Fruit fly (Drosophila melanogaster) whole organism, prepupa: ENCODE results near the gene ETHR.

Experiments used
- CG11294 ChIP-seq: fragments of 200-800 bp; sonication (Bioruptor generic); IDR thresholded peaks from 2 replicates; pipeline ENCODE4 v1.3.6; 2022; ENCODE audit warnings: missing biosample characterization, missing genetic modification characterization
- CG11762 ChIP-seq: fragments of 200-800 bp; sonication (Bioruptor generic); optimal IDR thresholded peaks from 3 replicates; lab custom pipeline; 2016; ENCODE audit warnings: missing biosample characterization, missing genetic modification characterization; ENCODE audit not compliant: insufficient read depth
- CG15336 ChIP-seq: fragments of 200-800 bp; sonication (Bioruptor generic); IDR thresholded peaks from 2 replicates; pipeline ENCODE4 v1.3.6; 2022; ENCODE audit warnings: missing biosample characterization, missing genetic modification characterization
- CG16779 ChIP-seq: fragments of 200-800 bp; sonication (Bioruptor generic); optimal IDR thresholded peaks from 3 replicates; lab custom pipeline; 2017; ENCODE audit warnings: missing biosample characterization, mild to moderate bottlenecking, missing genetic modification characterization
- CG31627 ChIP-seq: fragments of 200-800 bp; sonication (Bioruptor generic); optimal IDR thresholded peaks from 3 replicates; lab custom pipeline; 2016; ENCODE audit warnings: missing biosample characterization, missing genetic modification characterization
- CG32006 ChIP-seq: fragments of 200-800 bp; sonication (Bioruptor generic); optimal IDR thresholded peaks from 3 replicates; lab custom pipeline; 2017; ENCODE audit warnings: missing biosample characterization, mild to moderate bottlenecking, missing genetic modification characterization
- CG3919 ChIP-seq: fragments of 200-800 bp; sonication (Bioruptor generic); optimal IDR thresholded peaks from 3 replicates; lab custom pipeline; 2016; ENCODE audit warnings: missing biosample characterization, missing genetic modification characterization
- CG4318 ChIP-seq: fragments of 200-800 bp; sonication (Bioruptor generic); optimal IDR thresholded peaks from 3 replicates; lab custom pipeline; 2017; ENCODE audit warnings: missing biosample characterization, mild to moderate bottlenecking, missing genetic modification characterization
- CG6163 ChIP-seq: fragments of 200-800 bp; sonication (Bioruptor generic); IDR thresholded peaks from 3 replicates; pipeline ENCODE4 v1.3.6; 2022; ENCODE audit warnings: missing biosample characterization, missing genetic modification characterization
- CG6276 ChIP-seq: fragments of 200-800 bp; sonication (Bioruptor generic); optimal IDR thresholded peaks from 2 replicates; lab custom pipeline; 2017; ENCODE audit warnings: missing biosample characterization, mild to moderate bottlenecking, missing genetic modification characterization
- CG6792 ChIP-seq: fragments of 200-800 bp; sonication (Bioruptor generic); optimal IDR thresholded peaks from 3 replicates; lab custom pipeline; 2016; ENCODE audit warnings: missing biosample characterization, missing genetic modification characterization
- CG6808 ChIP-seq: fragments of 200-800 bp; sonication (Bioruptor generic); optimal IDR thresholded peaks from 3 replicates; lab custom pipeline; 2017; ENCODE audit warnings: missing biosample characterization, missing genetic modification characterization, mild to moderate bottlenecking, moderate library complexity, missing genetic modification reagents
- CG6854 ChIP-seq: fragments of 200-800 bp; sonication (Bioruptor generic); optimal IDR thresholded peaks from 2 replicates; lab custom pipeline; 2017; ENCODE audit warnings: missing biosample characterization, mild to moderate bottlenecking, missing genetic modification characterization
- CG7368 ChIP-seq: fragments of 200-800 bp; sonication (Bioruptor generic); optimal IDR thresholded peaks from 3 replicates; lab custom pipeline; 2016; ENCODE audit warnings: missing biosample characterization, missing genetic modification characterization
- CG8119 ChIP-seq: fragments of 200-800 bp; sonication (Bioruptor generic); IDR thresholded peaks from 3 replicates; pipeline ENCODE4 v1.3.6; 2022; ENCODE audit warnings: missing biosample characterization, missing genetic modification characterization
- CG8319 ChIP-seq: fragments of 200-800 bp; sonication (Bioruptor generic); optimal IDR thresholded peaks from 3 replicates; lab custom pipeline; 2016; ENCODE audit warnings: missing biosample characterization, missing genetic modification characterization
- CG9139 ChIP-seq: fragments of 200-800 bp; sonication (Bioruptor generic); optimal IDR thresholded peaks from 3 replicates; lab custom pipeline; 2017; ENCODE audit warnings: missing biosample characterization, mild to moderate bottlenecking, missing genetic modification characterization
- Eip75B ChIP-seq: fragments of 200-800 bp; sonication (Bioruptor generic); optimal IDR thresholded peaks from 3 replicates; lab custom pipeline; 2016; ENCODE audit warnings: missing biosample characterization, missing genetic modification characterization
- Eip78C ChIP-seq: fragments of 200-800 bp; sonication (Bioruptor generic); peaks from one replicate; lab custom pipeline; 2016; ENCODE audit warnings: missing biosample characterization, missing genetic modification characterization
- Ets21C ChIP-seq: fragments of 200-800 bp; sonication (Bioruptor generic); optimal IDR thresholded peaks from 3 replicates; lab custom pipeline; 2016; ENCODE audit warnings: missing biosample characterization, missing genetic modification characterization
- Ets96B ChIP-seq: fragments of 200-800 bp; optimal IDR thresholded peaks from 2 replicates; lab custom pipeline; 2019; ENCODE audit warnings: missing biosample characterization, mild to moderate bottlenecking, missing genetic modification characterization, moderate library complexity
- Gug ChIP-seq: fragments of 200-800 bp; sonication (Bioruptor generic); IDR thresholded peaks from 2 replicates; pipeline ENCODE4 v1.3.6; 2022; ENCODE audit warnings: missing biosample characterization, missing genetic modification characterization
- Hr38 ChIP-seq: sonication (Bioruptor generic); optimal IDR thresholded peaks from 2 replicates; lab custom pipeline; 2016; ENCODE audit warnings: missing biosample characterization, missing genetic modification characterization
- Hr4 ChIP-seq: fragments of 200-800 bp; sonication (Bioruptor generic); optimal IDR thresholded peaks from 3 replicates; lab custom pipeline; 2016; ENCODE audit warnings: missing biosample characterization, missing genetic modification characterization
- Lpt ChIP-seq: fragments of 200-800 bp; sonication (Bioruptor generic); optimal IDR thresholded peaks from 3 replicates; lab custom pipeline; 2016; ENCODE audit warnings: missing biosample characterization, missing genetic modification characterization
- OdsH ChIP-seq: fragments of 200-800 bp; sonication (Bioruptor generic); optimal IDR thresholded peaks from 3 replicates; lab custom pipeline; 2016; ENCODE audit warnings: missing biosample characterization, missing genetic modification characterization
- Sox102F ChIP-seq: fragments of 200-800 bp; sonication (Bioruptor generic); optimal IDR thresholded peaks from 2 replicates; lab custom pipeline; 2016; ENCODE audit warnings: missing biosample characterization, mild to moderate bottlenecking, missing genetic modification characterization
- Sox14 ChIP-seq: fragments of 200-800 bp; sonication (Bioruptor generic); optimal IDR thresholded peaks from 3 replicates; lab custom pipeline; 2016; ENCODE audit warnings: missing biosample characterization, missing genetic modification characterization
- Sox15 ChIP-seq: fragments of 200-800 bp; sonication (Bioruptor generic); optimal IDR thresholded peaks from 3 replicates; lab custom pipeline; 2016; ENCODE audit warnings: missing biosample characterization, missing genetic modification characterization
- achi ChIP-seq: fragments of 200-800 bp; sonication (Bioruptor generic); optimal IDR thresholded peaks from 3 replicates; lab custom pipeline; 2016; ENCODE audit warnings: missing biosample characterization, missing genetic modification characterization
- acj6 ChIP-seq: fragments of 200-800 bp; sonication (Bioruptor generic); optimal IDR thresholded peaks from 3 replicates; lab custom pipeline; 2016; ENCODE audit warnings: missing biosample characterization, missing genetic modification characterization
- cyc ChIP-seq: fragments of 200-800 bp; sonication (Bioruptor generic); optimal IDR thresholded peaks from 3 replicates; lab custom pipeline; 2016; ENCODE audit warnings: missing biosample characterization, missing genetic modification characterization
- eg ChIP-seq: fragments of 200-800 bp; sonication (Bioruptor generic); IDR thresholded peaks from 3 replicates; pipeline ENCODE4 v1.3.6; 2022; ENCODE audit warnings: missing biosample characterization, missing genetic modification characterization
- esn ChIP-seq: fragments of 200-800 bp; sonication (Bioruptor generic); optimal IDR thresholded peaks from 2 replicates; lab custom pipeline; 2016; ENCODE audit warnings: missing biosample characterization, mild to moderate bottlenecking, missing genetic modification characterization, moderate library complexity
- fd85E ChIP-seq: fragments of 200-800 bp; sonication (Bioruptor generic); optimal IDR thresholded peaks from 3 replicates; lab custom pipeline; 2016; ENCODE audit warnings: missing biosample characterization, missing genetic modification characterization
- fkh ChIP-seq: fragments of 200-800 bp; sonication (Bioruptor generic); optimal IDR thresholded peaks from 3 replicates; lab custom pipeline; 2017; ENCODE audit warnings: missing biosample characterization, mild to moderate bottlenecking, missing genetic modification characterization, moderate library complexity
- salr ChIP-seq, 2 experiments: fragments of 200-800 bp; sonication (Bioruptor generic); optimal IDR thresholded peaks; 3 replicates each; lab custom pipeline; 2016 to 2018; ENCODE audit warnings: missing biosample characterization in 2 of 2, missing genetic modification characterization in 2 of 2, mild to moderate bottlenecking in 1 of 2
- ss ChIP-seq, 2 experiments: fragments of 200-800 bp; sonication (Bioruptor generic); optimal IDR thresholded peaks; 2 replicates in 1 of 2; 3 replicates in 1 of 2; lab custom pipeline; 2017 to 2018; ENCODE audit warnings: mild to moderate bottlenecking in 2 of 2, missing biosample characterization in 2 of 2, missing genetic modification characterization in 2 of 2, moderate library complexity in 1 of 2
- svp ChIP-seq: fragments of 200-800 bp; sonication (Bioruptor generic); peaks from one replicate; lab custom pipeline; 2016; ENCODE audit warnings: missing biosample characterization, missing genetic modification characterization
- topi ChIP-seq: fragments of 200-800 bp; sonication (Bioruptor generic); optimal IDR thresholded peaks from 3 replicates; lab custom pipeline; 2016; ENCODE audit warnings: missing biosample characterization, missing genetic modification characterization
- vri ChIP-seq: fragments of 200-800 bp; sonication (Bioruptor generic); optimal IDR thresholded peaks from 3 replicates; lab custom pipeline; 2016; ENCODE audit warnings: missing biosample characterization, mild to moderate bottlenecking, missing genetic modification characterization

ETHR gene

DNA sequence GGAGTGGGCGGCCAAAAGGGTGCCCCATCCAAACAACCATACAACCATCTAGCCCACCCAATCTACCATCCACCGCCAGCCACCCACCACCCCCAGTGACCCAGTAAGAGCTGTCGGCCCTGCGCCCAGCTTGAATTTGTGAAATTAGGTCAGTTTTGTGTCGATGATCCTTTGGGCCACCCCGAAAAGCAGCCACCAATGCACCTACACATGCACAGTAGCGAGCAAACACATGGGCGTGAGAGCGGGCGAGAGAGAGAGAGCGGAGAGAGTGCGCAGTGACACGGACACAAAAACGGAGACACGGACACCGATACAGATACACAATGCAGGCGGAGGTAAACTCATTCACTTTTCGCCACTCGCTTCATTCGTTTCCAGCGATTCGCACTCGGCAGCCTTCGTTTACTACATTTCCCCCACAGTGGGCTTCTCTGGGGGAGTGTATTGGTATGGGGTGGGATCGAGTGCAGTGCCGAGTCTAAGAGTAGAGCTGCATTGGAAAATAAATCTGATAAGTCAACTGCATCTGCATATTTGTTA is 42.3 kb downstream of the ETHR start:
- TF ChIP-seq Ets21C (GFP tag; lab: Kevin White, UChicago), result no peak
- TF ChIP-seq Sox14, result no peak
- peak; percentile 26 for TF ChIP-seq Eip78C (GFP tag; lab: Kevin White, UChicago)
- no peak for TF ChIP-seq CG32006

- TF ChIP-seq topi (GFP tag; lab: Kevin White, UChicago), result no peak
- no peak for TF ChIP-seq CG3919 (GFP tag; lab: Kevin White, UChicago)
- TF ChIP-seq CG32006, result no peak
- no peak for TF ChIP-seq acj6 (GFP tag; lab: Kevin White, UChicago)
- TF ChIP-seq, all 60 proteins: peak for 0
Measured at dm6 chr3R:21293833-21294232, 47.0 kb downstream of the ETHR start, which contains the start of gene SIFaR. SIFaR (minus strand) TSS chr3R:21293998.

dm6 chr3R:21295004-21295403 is 48.2 kb downstream of the ETHR start:
- TF ChIP-seq Eip78C (GFP tag; lab: Kevin White, UChicago), result peak; percentile 62
- no peak for TF ChIP-seq cyc (GFP tag; lab: Kevin White, UChicago)

DNA sequence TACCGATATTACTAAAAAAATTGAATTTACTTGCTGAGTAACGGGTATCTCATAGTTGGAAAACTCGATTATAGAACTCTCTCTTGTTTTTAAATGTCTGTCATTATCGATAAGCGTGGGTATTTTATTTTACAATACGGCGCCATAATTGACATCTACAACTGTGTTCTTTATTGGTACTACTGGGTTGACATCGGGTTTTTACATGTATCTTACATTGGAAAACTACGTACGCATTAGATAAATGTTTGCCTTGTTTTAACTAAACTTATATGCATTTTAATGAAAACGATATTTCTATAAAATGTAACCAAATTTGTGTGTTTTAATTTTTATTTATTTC is 48.9 kb downstream of the ETHR start:
- TF ChIP-seq Sox102F (GFP tag; lab: Kevin White, UChicago), result no peak
- TF ChIP-seq CG8119, result no peak
- no peak for TF ChIP-seq salr (GFP tag; optimal IDR thresholded peaks at IDR 0.05; lab: Kevin White, UChicago)
- no peak for TF ChIP-seq Ets21C (GFP tag; lab: Kevin White, UChicago)
- no peak for TF ChIP-seq CG4318 (GFP tag; lab: Kevin White, UChicago)
- no peak for TF ChIP-seq CG6792 (GFP tag; lab: Kevin White, UChicago)
- TF ChIP-seq CG7368 (GFP tag; lab: Kevin White, UChicago), result no peak
- TF ChIP-seq CG6808 (GFP tag; lab: Kevin White, UChicago), result no peak
- TF ChIP-seq cyc (GFP tag; lab: Kevin White, UChicago), result no peak

DNA sequence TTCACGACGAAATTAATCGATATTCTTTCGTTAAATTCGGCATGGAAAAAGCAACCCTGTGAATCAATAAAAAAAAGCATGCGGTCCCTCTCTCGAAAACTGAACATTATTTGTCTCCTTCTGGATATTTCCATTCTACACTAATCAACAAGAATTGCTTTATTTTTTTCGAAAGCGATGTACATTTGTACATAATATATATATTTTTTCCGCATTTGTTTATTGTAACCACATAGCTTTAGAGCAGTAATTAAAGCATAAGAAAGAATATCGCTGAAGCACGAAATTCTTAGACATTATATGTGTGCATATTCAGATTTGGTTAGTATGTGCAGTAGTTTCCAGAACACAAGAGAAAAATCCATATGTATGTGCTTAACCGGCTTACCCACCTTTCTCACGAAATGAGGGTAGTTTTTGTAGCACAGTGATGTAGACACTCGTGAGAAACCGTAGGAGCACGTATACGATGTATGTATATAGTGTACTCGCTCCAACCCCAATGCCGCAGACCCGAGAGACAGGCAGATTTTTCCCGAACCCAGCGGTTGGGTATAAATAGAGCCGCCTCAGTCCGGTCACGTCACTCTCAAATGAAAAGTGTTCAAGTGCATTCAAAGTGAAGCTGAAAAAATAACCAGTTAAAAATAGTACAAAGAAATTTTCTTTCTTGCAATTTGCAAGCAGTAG is 49.4 kb downstream of the ETHR start:
- TF ChIP-seq Hr38 (GFP tag; lab: Kevin White, UChicago) (no peak), achi (peak; percentile 90), eg (no peak), Lpt (peak; percentile 87), CG32006 (peak; percentile 92), fd85E (GFP tag; lab: Kevin White, UChicago) (peak; percentile 30), Eip75B (GFP tag; lab: Kevin White, UChicago) (peak; percentile 80), CG8119 (no peak), Ets96B (tag; lab: Kevin White, UChicago) (peak; percentile 95), Hr4 (peak; percentile 91), CG9139 (peak; percentile 82), CG8319 (peak; percentile 76), CG31627 (GFP tag; lab: Kevin White, UChicago) (peak; percentile 90), CG6276 (GFP tag; lab: Kevin White, UChicago) (peak; percentile 93), svp (GFP tag; lab: Kevin White, UChicago) (peak; percentile 96), CG6163 (GFP tag; lab: Robert Waterston, UW) (no peak), vri (GFP tag; lab: Kevin White, UChicago) (peak; percentile 86), CG11294 (GFP tag; lab: Robert Waterston, UW) (no peak), CG11762 (GFP tag; lab: Kevin White, UChicago) (peak; percentile 89), CG15336 (GFP tag; lab: Robert Waterston, UW) (no peak), salr (GFP tag; optimal IDR thresholded peaks at IDR 0.05; lab: Kevin White, UChicago) (peak; percentile 82 to 84), OdsH (peak; percentile 90), acj6 (GFP tag; lab: Kevin White, UChicago) (peak; percentile 91), fkh (GFP tag; lab: Kevin White, UChicago) (peak; percentile 94), esn (peak; percentile 90), CG6854 (GFP tag; lab: Kevin White, UChicago) (peak; percentile 74), ss (GFP tag; optimal IDR thresholded peaks at IDR 0.05; lab: Kevin White, UChicago) (peak; percentile 95), Gug (GFP tag; lab: Robert Waterston, UW) (no peak), cyc (GFP tag; lab: Kevin White, UChicago) (peak; percentile 75), Sox15 (GFP tag; lab: Kevin White, UChicago) (peak; percentile 79), CG6808 (GFP tag; lab: Kevin White, UChicago) (peak; percentile 94), CG7368 (GFP tag; lab: Kevin White, UChicago) (peak; percentile 80), CG16779 (tag; lab: Kevin White, UChicago) (peak; percentile 78), Sox14 (peak; percentile 85)
